Worm (Caenorhabditis elegans): ENCODE results near the gene rpl-11.2.
A peak's percentile ranks its signal among the peaks of the same experiment; 100 is the strongest.

Gene rpl-11.2

DNA sequence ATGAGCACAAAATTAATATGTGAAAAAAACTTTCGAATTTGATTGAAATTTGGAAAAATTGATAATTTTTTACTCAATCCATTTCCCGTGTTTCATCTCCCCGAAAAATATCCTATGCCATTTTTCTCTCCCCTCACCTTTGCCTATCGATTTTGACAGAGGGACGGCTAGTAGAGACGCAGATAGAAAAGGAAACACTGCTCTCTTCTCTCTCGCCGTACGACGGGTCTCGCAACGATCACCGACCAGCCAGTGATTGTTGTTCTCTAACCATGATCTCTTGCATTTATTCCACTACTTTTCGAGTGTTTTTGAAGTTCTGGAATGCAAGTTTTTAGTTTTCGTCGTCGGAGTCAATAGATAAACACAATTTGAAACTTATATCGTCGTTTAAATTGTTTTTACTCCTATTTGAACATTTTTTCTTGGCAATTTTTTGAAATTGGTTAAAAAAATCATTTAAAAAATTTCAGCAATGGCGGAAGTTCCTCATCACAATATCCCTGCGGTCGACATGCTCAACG lies 4.9 kb downstream of the rpl-11.2 start, which contains the start of gene vha-15 (continued):
- TF ChIP-seq nhr-12 (tag; optimal IDR thresholded peaks at IDR 0.05) (no peak), nhr-47 (tag; optimal IDR thresholded peaks at IDR 0.05) (peak; percentile 81), ceh-8 (GFP tag; optimal IDR thresholded peaks at IDR 0.05) (no peak), pax-3 (tag; optimal IDR thresholded peaks at IDR 0.05) (no peak), mab-9 (GFP tag; IDR thresholded peaks at IDR 0.05) (no peak), lsy-2 (tag; optimal IDR thresholded peaks at IDR 0.05) (peak; percentile 89 to 95), Y116A8C.19 (tag; optimal IDR thresholded peaks at IDR 0.05; ENCODE audit: borderline replicate concordance) (no peak), fkh-4 (tag; optimal IDR thresholded peaks at IDR 0.05; ENCODE audit: borderline replicate concordance) (no peak), nhr-90 (tag; optimal IDR thresholded peaks at IDR 0.05; ENCODE audit: poor library complexity) (peak; percentile 68), C04F5.9 (tag; optimal IDR thresholded peaks at IDR 0.05) (no peak), dsc-1 (tag; optimal IDR thresholded peaks at IDR 0.05) (peak; percentile 63), lin-13 (GFP tag; optimal IDR thresholded peaks at IDR 0.05) (peak; percentile 61), skn-1 (tag; optimal IDR thresholded peaks at IDR 0.05) (peak; percentile 97), snu-23 (GFP tag; optimal IDR thresholded peaks at IDR 0.05) (peak; percentile 92), nhr-19 (GFP tag; conservative IDR thresholded peaks at IDR 0.05) (peak; percentile 61), ceh-63 (GFP tag; optimal IDR thresholded peaks at IDR 0.05) (no peak), dpl-1 (GFP tag; optimal IDR thresholded peaks at IDR 0.05) (peak; percentile 44 to 57 (median 45)), pqm-1 (tag; optimal IDR thresholded peaks at IDR 0.05) (no peak), fos-1 (tag; optimal IDR thresholded peaks at IDR 0.05) (peak; percentile 77), sox-4 (tag; optimal IDR thresholded peaks at IDR 0.05) (no peak), hlh-4 (tag; optimal IDR thresholded peaks at IDR 0.05) (no peak), lin-14 (GFP tag; optimal IDR thresholded peaks at IDR 0.05) (peak; percentile 91), nhr-71 (tag; optimal IDR thresholded peaks at IDR 0.05) (peak; percentile 89), snpc-4 (tag; optimal IDR thresholded peaks at IDR 0.05) (no peak), efl-1 (optimal IDR thresholded peaks at IDR 0.05) (peak; percentile 72 to 87), efl-1 (GFP tag; optimal IDR thresholded peaks at IDR 0.05 in 1 of 2) (peak; percentile 49 to 92), lin-39 (tag; optimal IDR thresholded peaks at IDR 0.05) (no peak), lin-35 (GFP tag; optimal IDR thresholded peaks at IDR 0.05) (peak; percentile 68 to 87), nhr-85 (tag) (peak; percentile 89), elt-3 (tag; optimal IDR thresholded peaks at IDR 0.05) (peak in 2 of 6 experiments; percentile 36 to 60), ztf-4 (tag; optimal IDR thresholded peaks at IDR 0.05) (peak; percentile 47), sptf-1 (tag; optimal IDR thresholded peaks at IDR 0.05) (no peak), aly-2 (tag; optimal IDR thresholded peaks at IDR 0.05) (no peak), nhr-11 (tag; optimal IDR thresholded peaks at IDR 0.05) (peak; percentile 72), irx-1 (tag; optimal IDR thresholded peaks at IDR 0.05) (peak; percentile 41), egl-13 (tag; optimal IDR thresholded peaks at IDR 0.05) (no peak), xbp-1 (tag; optimal IDR thresholded peaks at IDR 0.05) (peak; percentile 75), swsn-7 (tag; optimal IDR thresholded peaks at IDR 0.05) (peak; percentile 83), aha-1 (tag; optimal IDR thresholded peaks at IDR 0.05) (no peak), zip-4 (GFP tag; optimal IDR thresholded peaks at IDR 0.05) (no peak), unc-30 (tag; optimal IDR thresholded peaks at IDR 0.05) (no peak), unc-62 (GFP tag; optimal IDR thresholded peaks at IDR 0.05) (no peak), nhr-84 (tag; optimal IDR thresholded peaks at IDR 0.05) (no peak), ceh-82 (tag; optimal IDR thresholded peaks at IDR 0.05) (peak; percentile 61 to 90 (median 82)), nhr-20 (tag; optimal IDR thresholded peaks at IDR 0.05) (peak; percentile 84), nhr-77 (tag; optimal IDR thresholded peaks at IDR 0.05) (peak; percentile 81), mep-1 (tag; optimal IDR thresholded peaks at IDR 0.05) (peak; percentile 89), fkh-8 (tag; optimal IDR thresholded peaks at IDR 0.05) (peak; percentile 76), egl-27 (tag; optimal IDR thresholded peaks at IDR 0.05) (no peak), hpl-2 (GFP tag; optimal IDR thresholded peaks at IDR 0.05) (peak; percentile 46), elt-2 (tag; optimal IDR thresholded peaks at IDR 0.05) (peak; percentile 16), mdl-1 (tag; optimal IDR thresholded peaks at IDR 0.05) (peak in 1 of 2 experiments; percentile 65), grh-1 (GFP tag; IDR thresholded peaks at IDR 0.05) (peak; percentile 50; the same call in 1 of the 2 replicates)

Measured in whole organism, L1 larva.